Worm (Caenorhabditis elegans) whole organism, L3 larva: ENCODE data around the gene gcy-7.

Experiments used
- R02D3.7 ChIP-seq: fragments of 150-350 bp; optimal IDR thresholded peaks from 2 replicates; lab custom pipeline; 2014; ENCODE audit warnings: missing biosample characterization, missing genetic modification characterization
- ZK546.5 ChIP-seq: sonication (generic microtip); optimal IDR thresholded peaks from 2 replicates; lab custom pipeline; 2017; ENCODE audit warnings: missing biosample characterization, missing genetic modification characterization
- aly-2 ChIP-seq: fragments of 150-350 bp; optimal IDR thresholded peaks from 2 replicates; lab custom pipeline; 2014; ENCODE audit warnings: missing biosample characterization, missing genetic modification characterization
- ama-1 ChIP-seq: fragments of 150-350 bp; optimal IDR thresholded peaks from 2 replicates; lab custom pipeline; 2018
- ceh-16 ChIP-seq: sonication (generic microtip); optimal IDR thresholded peaks from 2 replicates; lab custom pipeline; 2017; ENCODE audit warnings: missing biosample characterization, missing genetic modification characterization
- ceh-28 ChIP-seq: fragments of 150-350 bp; optimal IDR thresholded peaks from 2 replicates; lab custom pipeline; 2014; ENCODE audit warnings: missing biosample characterization, missing genetic modification reagents, missing genetic modification characterization
- ceh-9 ChIP-seq: sonication (generic microtip); optimal IDR thresholded peaks from 2 replicates; lab custom pipeline; 2018; ENCODE audit warnings: missing biosample characterization, missing genetic modification characterization
- egl-27 ChIP-seq: sonication (generic microtip); optimal IDR thresholded peaks from 4 replicates; lab custom pipeline; 2017; ENCODE audit warnings: missing biosample characterization, missing genetic modification reagents, missing genetic modification characterization
- egl-5 ChIP-seq: fragments of 150-350 bp; optimal IDR thresholded peaks from 2 replicates; lab custom pipeline; 2017; ENCODE audit warnings: missing biosample characterization, missing genetic modification reagents, missing genetic modification characterization, inconsistent platforms
- elt-2 ChIP-seq: sonication (generic microtip); optimal IDR thresholded peaks from 2 replicates; lab custom pipeline; 2016; ENCODE audit warnings: missing genetic modification reagents, mild to moderate bottlenecking, missing genetic modification characterization, missing compliant biosample characterization
- elt-3 ChIP-seq, 3 experiments: fragments of 150-350 bp in 1 of 3; sonication (generic microtip) in 2 of 3; optimal IDR thresholded peaks; 2 replicates in 2 of 3; 4 replicates in 1 of 3; lab custom pipeline; 2014 to 2017; ENCODE audit warnings: missing biosample characterization in 3 of 3, missing genetic modification characterization in 3 of 3
- fkh-2 ChIP-seq: fragments of 150-350 bp; optimal IDR thresholded peaks from 2 replicates; lab custom pipeline; 2014; ENCODE audit warnings: missing biosample characterization, missing genetic modification reagents, missing genetic modification characterization
- fos-1 ChIP-seq: fragments of 150-350 bp; optimal IDR thresholded peaks from 2 replicates; lab custom pipeline; 2014; ENCODE audit warnings: missing biosample characterization, missing genetic modification characterization
- hmg-11 ChIP-seq: sonication (generic microtip); optimal IDR thresholded peaks from 2 replicates; lab custom pipeline; 2016; ENCODE audit warnings: missing genetic modification characterization, missing compliant biosample characterization
- jun-1 ChIP-seq: fragments of 150-350 bp; optimal IDR thresholded peaks from 2 replicates; lab custom pipeline; 2014; ENCODE audit warnings: missing biosample characterization, missing genetic modification reagents, missing genetic modification characterization
- lin-39 ChIP-seq: fragments of 150-350 bp; optimal IDR thresholded peaks from 2 replicates; lab custom pipeline; 2018; ENCODE audit warnings: missing biosample characterization, missing genetic modification reagents, missing genetic modification characterization
- lsy-12 ChIP-seq: sonication (generic microtip); optimal IDR thresholded peaks from 2 replicates; lab custom pipeline; 2016; ENCODE audit warnings: mild to moderate bottlenecking, missing genetic modification characterization, missing compliant biosample characterization
- mdl-1 ChIP-seq: fragments of 150-350 bp; optimal IDR thresholded peaks from 2 replicates; lab custom pipeline; 2014; ENCODE audit warnings: missing biosample characterization, missing genetic modification characterization
- mml-1 ChIP-seq: fragments of 150-350 bp; sonication (generic microtip); optimal IDR thresholded peaks from 3 replicates; lab custom pipeline; 2014; ENCODE audit warnings: missing biosample characterization, missing genetic modification characterization
- nfya-1 ChIP-seq: sonication (generic microtip); optimal IDR thresholded peaks from 2 replicates; lab custom pipeline; 2017; ENCODE audit warnings: missing genetic modification characterization, mild to moderate bottlenecking, missing compliant biosample characterization, antibody characterized with exemption, moderate library complexity; ENCODE audit not compliant: insufficient read depth
- nhr-23 ChIP-seq: fragments of 150-350 bp; optimal IDR thresholded peaks from 2 replicates; lab custom pipeline; 2014; ENCODE audit warnings: missing biosample characterization, missing genetic modification reagents, missing genetic modification characterization
- nhr-237 ChIP-seq: fragments of 150-350 bp; optimal IDR thresholded peaks from 2 replicates; lab custom pipeline; 2014; ENCODE audit warnings: missing biosample characterization, missing genetic modification characterization
- nhr-25 ChIP-seq: sonication (generic microtip); optimal IDR thresholded peaks from 2 replicates; lab custom pipeline; 2017; ENCODE audit warnings: missing biosample characterization, missing genetic modification characterization
- nhr-43 ChIP-seq: sonication (generic microtip); optimal IDR thresholded peaks from 2 replicates; lab custom pipeline; 2016; ENCODE audit warnings: mild to moderate bottlenecking, missing genetic modification characterization, missing compliant biosample characterization; ENCODE audit not compliant: poor library complexity, severe bottlenecking
- nhr-67 ChIP-seq: fragments of 150-350 bp; optimal IDR thresholded peaks from 2 replicates; lab custom pipeline; 2014; ENCODE audit warnings: missing biosample characterization, missing genetic modification characterization
- nhr-76 ChIP-seq: fragments of 150-350 bp; sonication (generic microtip); optimal IDR thresholded peaks from 5 replicates; lab custom pipeline; 2014; ENCODE audit warnings: missing biosample characterization, missing genetic modification characterization
- nhr-77 ChIP-seq: fragments of 150-350 bp; optimal IDR thresholded peaks from 2 replicates; lab custom pipeline; 2014; ENCODE audit warnings: missing biosample characterization, missing genetic modification characterization
- pha-4 ChIP-seq: fragments of 150-350 bp; optimal IDR thresholded peaks from 2 replicates; lab custom pipeline; 2014; ENCODE audit warnings: missing biosample characterization, missing genetic modification reagents, missing genetic modification characterization
- pqm-1 ChIP-seq: fragments of 150-350 bp; optimal IDR thresholded peaks from 2 replicates; lab custom pipeline; 2017; ENCODE audit warnings: missing biosample characterization, missing genetic modification characterization, inconsistent platforms
- snpc-4 ChIP-seq: fragments of 150-350 bp; optimal IDR thresholded peaks from 2 replicates; lab custom pipeline; 2014; ENCODE audit warnings: missing biosample characterization, missing genetic modification characterization
- tbx-2 ChIP-seq: sonication (generic microtip); optimal IDR thresholded peaks from 2 replicates; lab custom pipeline; 2016; ENCODE audit warnings: mild to moderate bottlenecking, missing genetic modification characterization, missing compliant biosample characterization
- unc-39 ChIP-seq: sonication (generic microtip); optimal IDR thresholded peaks from 4 replicates; lab custom pipeline; 2017; ENCODE audit warnings: missing biosample characterization, missing genetic modification characterization
- unc-62 ChIP-seq: fragments of 150-350 bp; sonication (generic microtip); optimal IDR thresholded peaks from 4 replicates; lab custom pipeline; 2014; ENCODE audit warnings: missing biosample characterization, missing genetic modification reagents, missing genetic modification characterization
- zag-1 ChIP-seq: fragments of 150-350 bp; optimal IDR thresholded peaks from 2 replicates; lab custom pipeline; 2014; ENCODE audit warnings: missing biosample characterization, missing genetic modification characterization
- ztf-11 ChIP-seq: fragments of 150-350 bp; optimal IDR thresholded peaks from 2 replicates; lab custom pipeline; 2014; ENCODE audit warnings: missing biosample characterization, missing genetic modification characterization
- ztf-4 ChIP-seq: fragments of 150-350 bp; optimal IDR thresholded peaks from 2 replicates; lab custom pipeline; 2014; ENCODE audit warnings: missing biosample characterization, missing genetic modification characterization

Gene gcy-7

DNA sequence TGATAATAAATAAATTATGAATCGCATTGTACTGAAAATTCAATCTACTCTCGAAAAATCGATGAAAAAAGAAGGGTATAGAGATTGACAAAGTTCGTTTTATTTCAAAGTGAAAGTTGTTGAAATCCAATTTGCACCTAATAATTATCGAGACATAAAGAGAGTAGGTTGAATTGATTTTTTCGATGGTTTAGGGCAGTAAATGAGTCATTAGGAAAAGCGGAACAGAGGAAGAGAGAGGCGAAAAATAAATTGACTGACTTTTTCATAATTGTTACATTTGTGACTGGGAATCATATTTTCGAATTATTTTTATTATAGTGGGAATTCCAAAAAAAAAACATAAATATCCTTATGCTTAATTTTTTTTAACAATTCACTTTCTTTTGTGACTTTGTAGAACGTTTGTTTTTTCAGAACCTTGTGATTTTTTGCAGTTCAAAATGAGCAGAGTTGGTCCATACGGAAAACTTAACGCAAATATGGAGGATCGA, 7.2 kb downstream of the gcy-7 start, which contains the start of the genes pho-6 and F52E1.3:
TSS of gene pho-6 (minus strand) at position 101 of the 494 bp plus-strand sequence.
TSS of gene F52E1.3 (plus strand) at position 444 of the 494 bp plus-strand sequence.
- TF ChIP-seq nhr-77 (no peak), ztf-4 (tag; lab: Kevin White, UChicago) (no peak), nfya-1 (tag; lab: Kevin White, UChicago) (no peak), fkh-2 (no peak), pha-4 (no peak), egl-5 (no peak), nhr-76 (tag; lab: Kevin White, UChicago) (no peak), pqm-1 (no peak), hmg-11 (tag; lab: Kevin White, UChicago) (no peak), ceh-9 (tag; lab: Kevin White, UChicago) (no peak), lsy-12 (no peak), nhr-67 (tag; lab: Kevin White, UChicago) (no peak), zag-1 (no peak)

DNA sequence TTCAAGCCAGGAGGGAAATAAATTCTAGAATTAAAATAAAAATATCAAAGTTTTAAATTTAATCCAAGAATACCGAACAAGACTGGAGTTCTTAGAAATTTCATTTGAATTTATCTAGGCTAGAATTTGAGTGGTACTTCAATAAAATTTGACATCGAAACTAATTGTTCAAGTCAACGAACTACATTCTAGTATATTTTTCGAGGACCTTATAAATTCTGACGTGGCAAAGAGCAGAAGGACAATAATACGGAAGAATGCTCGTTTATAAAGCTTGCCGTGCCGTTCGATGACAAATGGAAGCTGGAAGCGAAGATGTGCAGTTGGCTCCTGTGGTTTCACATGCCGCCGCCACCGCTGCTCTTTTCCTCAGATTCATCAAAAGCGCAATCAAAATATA, 13.7 kb downstream of the gcy-7 start:
- TF ChIP-seq pqm-1 (no peak), egl-27 (tag; lab: Kevin White, UChicago) (no peak), fos-1 (tag; lab: Kevin White, UChicago) (no peak), unc-39 (tag; lab: Kevin White, UChicago) (no peak), nhr-23 (tag; lab: Kevin White, UChicago) (no peak), ceh-9 (tag; lab: Kevin White, UChicago) (no peak), unc-62 (GFP tag; lab: Kevin White, UChicago) (no peak), mdl-1 (tag; lab: Kevin White, UChicago) (no peak), ZK546.5 (tag; lab: Kevin White, UChicago) (no peak), nhr-43 (tag; lab: Kevin White, UChicago) (no peak), ceh-28 (tag; lab: Kevin White, UChicago) (no peak), R02D3.7 (no peak), tbx-2 (tag; lab: Kevin White, UChicago) (no peak), ceh-16 (tag; lab: Kevin White, UChicago) (no peak), nfya-1 (tag; lab: Kevin White, UChicago) (no peak), ztf-11 (tag; lab: Kevin White, UChicago) (no peak), lsy-12 (no peak), snpc-4 (no peak), nhr-237 (tag; lab: Kevin White, UChicago) (no peak)

DNA sequence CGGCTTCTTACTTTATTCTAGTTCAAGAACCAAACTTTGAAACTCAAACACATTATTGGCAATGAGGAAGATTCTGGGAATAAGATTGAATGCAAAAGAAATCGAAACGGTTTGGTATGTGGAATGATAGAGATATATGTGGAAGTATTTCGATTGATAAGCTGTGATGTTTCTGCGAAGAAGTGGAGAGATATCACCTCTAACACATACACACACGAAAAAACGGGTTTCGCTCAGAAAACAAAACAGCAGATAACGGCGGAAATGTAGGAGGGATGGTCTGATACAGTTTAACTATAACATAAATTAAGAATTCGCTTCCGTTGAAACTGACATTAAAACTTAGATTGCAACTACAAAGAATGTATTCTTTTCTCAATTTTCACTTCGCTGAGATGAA, 14.1 kb downstream of the gcy-7 start:
- TF ChIP-seq elt-3 (tag; optimal IDR thresholded peaks at IDR 0.05; lab: Kevin White, UChicago) (peak in 1 of 3 experiments; percentile 69), jun-1 (tag; lab: Kevin White, UChicago) (no peak), ceh-9 (tag; lab: Kevin White, UChicago) (no peak), ztf-11 (tag; lab: Kevin White, UChicago) (no peak), ama-1 (lab: Kevin White, UChicago) (no peak)

DNA sequence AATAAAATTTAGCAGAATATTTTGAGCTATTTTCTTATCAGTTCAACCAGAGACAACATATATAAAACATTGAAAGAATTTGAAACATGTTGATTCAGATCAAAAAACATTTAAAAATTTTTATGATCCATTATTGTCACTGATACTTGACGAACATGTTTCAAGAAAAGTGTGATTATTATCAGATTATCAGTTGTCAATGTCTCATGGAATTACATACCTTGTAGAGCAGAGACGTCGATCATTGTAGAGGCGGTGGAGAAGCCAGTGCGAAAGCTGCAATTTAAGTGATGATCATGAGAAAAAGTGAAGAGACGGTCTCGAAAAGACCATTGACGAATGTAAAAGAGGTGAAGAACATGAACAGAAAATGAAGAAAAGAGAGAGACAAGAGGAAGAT, 15.2 kb downstream of the gcy-7 start, which contains the start of gene F52E1.9:
TSS of gene F52E1.9 (minus strand) at position 278 of the 400 bp plus-strand sequence.
- TF ChIP-seq pqm-1: peak; percentile 44
- no peak for TF ChIP-seq nfya-1 (tag; lab: Kevin White, UChicago)
- TF ChIP-seq mdl-1 (tag; lab: Kevin White, UChicago): no peak
- no peak for TF ChIP-seq unc-39 (tag; lab: Kevin White, UChicago)
- no peak for TF ChIP-seq nhr-67 (tag; lab: Kevin White, UChicago)
- TF ChIP-seq egl-27 (tag; lab: Kevin White, UChicago): no peak
- TF ChIP-seq egl-5: no peak
- no peak for TF ChIP-seq lin-39 (tag; lab: Kevin White, UChicago)
- no peak for TF ChIP-seq nhr-76 (tag; lab: Kevin White, UChicago)
- no peak for TF ChIP-seq ZK546.5 (tag; lab: Kevin White, UChicago)
- no peak for TF ChIP-seq R02D3.7
- TF ChIP-seq elt-2 (tag; lab: Kevin White, UChicago): peak; percentile 93
- no peak for TF ChIP-seq snpc-4
- TF ChIP-seq elt-3 (tag; optimal IDR thresholded peaks at IDR 0.05; lab: Kevin White, UChicago): no peak
- TF ChIP-seq lsy-12: no peak
- no peak for TF ChIP-seq fkh-2
- no peak for TF ChIP-seq tbx-2 (tag; lab: Kevin White, UChicago)

DNA sequence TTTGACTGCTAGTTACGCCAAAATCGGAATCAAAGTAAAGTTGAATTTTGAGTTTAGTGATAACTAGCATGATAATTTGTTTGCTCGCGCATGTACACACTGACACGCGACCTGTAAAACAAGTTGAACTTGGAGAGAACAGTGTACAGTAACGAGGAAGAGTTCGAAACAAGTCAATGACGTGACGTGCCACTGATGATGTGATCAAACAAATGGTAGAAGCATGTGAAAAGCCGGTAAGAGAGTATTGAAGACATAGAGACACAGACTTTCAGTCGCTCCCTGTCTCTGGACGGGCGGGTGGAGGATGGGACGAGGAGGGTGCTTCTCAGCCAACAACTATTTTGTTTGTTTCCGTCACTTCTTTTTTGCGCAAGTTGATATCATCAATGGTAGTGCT, 16.0 kb downstream of the gcy-7 start:
- TF ChIP-seq pha-4 (peak; percentile 35), jun-1 (tag; lab: Kevin White, UChicago) (peak; percentile 11), lsy-12 (no peak), egl-5 (no peak), elt-2 (tag; lab: Kevin White, UChicago) (peak; percentile 62), mml-1 (no peak), aly-2 (tag; lab: Kevin White, UChicago) (no peak), pqm-1 (peak; percentile 54), nhr-25 (tag; lab: Kevin White, UChicago) (peak; percentile 42), hmg-11 (tag; lab: Kevin White, UChicago) (peak; percentile 32), nhr-237 (tag; lab: Kevin White, UChicago) (no peak)
